Worm (Caenorhabditis elegans) whole organism, L1 larva: Measurements from ENCODE around the gene soc-1.

Experiments used
- ama-1 ChIP-seq: fragments of 150-350 bp; optimal IDR thresholded peaks from 2 replicates; lab custom pipeline; 2014
- dpl-1 ChIP-seq, 3 experiments: fragments of 150-350 bp in 2 of 3; sonication (generic microtip) in 1 of 3; optimal IDR thresholded peaks; 2 replicates each; lab custom pipeline; 2014 to 2017; ENCODE audit warnings: missing biosample characterization in 3 of 3, missing genetic modification characterization in 3 of 3, missing genetic modification reagents in 3 of 3
- elt-2 ChIP-seq: sonication (generic microtip); optimal IDR thresholded peaks from 2 replicates; lab custom pipeline; 2016; ENCODE audit warnings: missing genetic modification characterization, mild to moderate bottlenecking, inconsistent platforms, missing compliant biosample characterization, missing genetic modification reagents
- mep-1 ChIP-seq: fragments of 150-350 bp; optimal IDR thresholded peaks from 2 replicates; lab custom pipeline; 2014; ENCODE audit warnings: missing biosample characterization, missing genetic modification characterization
- zag-1 ChIP-seq: fragments of 150-350 bp; optimal IDR thresholded peaks from 2 replicates; lab custom pipeline; 2014; ENCODE audit warnings: missing biosample characterization, missing genetic modification characterization

DNA sequence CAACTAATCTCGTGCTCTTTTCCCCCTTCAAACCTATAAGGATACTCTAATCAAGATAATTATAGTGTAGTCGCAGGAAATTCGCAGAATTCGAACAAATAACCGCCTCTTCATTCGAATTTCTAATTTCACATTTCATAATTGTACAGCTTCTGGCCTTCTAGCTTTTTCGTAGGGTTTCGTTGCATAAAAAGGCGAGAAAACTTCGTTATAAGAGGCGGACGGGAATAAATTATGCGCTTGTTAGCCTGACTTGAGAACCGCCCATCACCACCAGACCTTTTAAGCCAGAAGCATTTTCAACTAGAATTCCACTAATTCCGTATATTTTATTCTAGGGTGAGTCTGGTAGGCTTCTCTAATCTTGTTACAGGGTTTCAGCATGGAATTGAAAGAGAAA is 38.9 kb downstream of the soc-1 start, which contains the start of gene K03B4.4:
- TF ChIP-seq zag-1 (tag; lab: Kevin White, UChicago) (no peak), mep-1 (tag; lab: Kevin White, UChicago) (no peak), elt-2 (tag; lab: Kevin White, UChicago) (no peak), dpl-1 (GFP tag; optimal IDR thresholded peaks at IDR 0.05; lab: Kevin White, UChicago) (no peak), ama-1 (no peak)
